Worm (Caenorhabditis elegans) whole organism, early embryonic: Measurements from ENCODE around the gene ivph-3.

Source experiments
- B0310.2 ChIP-seq: sonication (generic microtip); optimal IDR thresholded peaks from 2 replicates; lab custom pipeline; 2016; ENCODE audit warnings: mild to moderate bottlenecking, missing genetic modification characterization, missing compliant biosample characterization
- F13C5.2 ChIP-seq: sonication (generic microtip); optimal IDR thresholded peaks from 2 replicates; lab custom pipeline; 2017; ENCODE audit warnings: mild to moderate bottlenecking, missing genetic modification characterization, inconsistent platforms, missing compliant biosample characterization
- aly-1 ChIP-seq: sonication (generic microtip); optimal IDR thresholded peaks from 2 replicates; lab custom pipeline; 2016; ENCODE audit warnings: missing genetic modification characterization, missing compliant biosample characterization
- ama-1 ChIP-seq: fragments of 150-350 bp; optimal IDR thresholded peaks from 2 replicates; lab custom pipeline; 2014
- ets-7 ChIP-seq: sonication (generic microtip); optimal IDR thresholded peaks from 2 replicates; lab custom pipeline; 2016; ENCODE audit warnings: missing genotype, missing genetic modification characterization, missing compliant biosample characterization
- flt-1 ChIP-seq: fragments of 200-800 bp; sonication (Bioruptor generic); IDR thresholded peaks from 2 replicates; pipeline ENCODE4 v1.3.6; 2022; ENCODE audit warnings: missing genetic modification characterization, missing compliant biosample characterization
- hmbx-1 ChIP-seq: sonication (generic microtip); optimal IDR thresholded peaks from 2 replicates; lab custom pipeline; 2016; ENCODE audit warnings: mild to moderate bottlenecking, missing genetic modification characterization, missing compliant biosample characterization
- hnd-1 ChIP-seq: sonication (generic microtip); optimal IDR thresholded peaks from 2 replicates; lab custom pipeline; 2016; ENCODE audit warnings: missing genetic modification characterization, missing compliant biosample characterization
- pes-1 ChIP-seq: fragments of 200-800 bp; sonication (Bioruptor generic); IDR thresholded peaks from 2 replicates; pipeline ENCODE4 v1.3.6; 2022; ENCODE audit warnings: missing genetic modification reagents, missing genetic modification characterization, missing compliant biosample characterization
- sea-1 ChIP-seq: fragments of 200-800 bp; sonication (Bioruptor generic); conservative IDR thresholded peaks from 2 replicates; pipeline ENCODE4 v1.3.6; 2022; ENCODE audit warnings: missing genetic modification characterization, missing compliant biosample characterization
- tbx-11 ChIP-seq: fragments of 200-800 bp; sonication (Bioruptor generic); IDR thresholded peaks from 2 replicates; pipeline ENCODE4 v1.3.6; 2022; ENCODE audit warnings: missing genetic modification characterization, missing compliant biosample characterization
- tbx-37 ChIP-seq: fragments of 200-800 bp; sonication (Bioruptor generic); conservative IDR thresholded peaks from 2 replicates; pipeline ENCODE4 v1.3.6; 2022; ENCODE audit warnings: missing genetic modification reagents, missing genetic modification characterization, missing compliant biosample characterization
- tra-4 ChIP-seq: sonication (generic microtip); optimal IDR thresholded peaks from 2 replicates; lab custom pipeline; 2017; ENCODE audit warnings: missing genetic modification characterization, missing compliant biosample characterization

DNA sequence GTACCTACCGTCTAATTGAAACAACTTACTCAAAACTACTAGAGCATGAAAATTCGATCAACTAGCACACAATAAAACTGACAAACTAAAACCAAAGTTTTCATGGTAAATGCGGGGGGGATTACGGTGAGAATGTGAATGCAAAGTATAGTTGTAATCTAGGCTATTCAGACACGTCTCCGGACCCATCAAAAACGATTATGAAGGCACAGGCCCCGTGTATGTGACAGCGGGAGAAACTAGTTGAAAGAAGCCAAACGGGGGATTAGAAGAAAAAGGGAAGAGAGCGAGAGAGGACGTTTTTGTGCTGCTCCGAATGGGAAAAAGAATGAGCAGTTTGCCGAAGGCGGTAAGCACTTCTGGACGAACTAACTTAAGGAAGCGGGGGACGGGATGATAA lies 37.6 kb downstream of the ivph-3 start:
- TF ChIP-seq ama-1 (no peak), hmbx-1 (tag; lab: Kevin White, UChicago) (no peak), flt-1 (GFP tag; lab: Robert Waterston, UW) (no peak), ets-7 (tag; lab: Kevin White, UChicago) (no peak), B0310.2 (tag; lab: Kevin White, UChicago) (no peak), pes-1 (no peak), sea-1 (GFP tag; lab: Robert Waterston, UW) (no peak), F13C5.2 (tag; lab: Kevin White, UChicago) (no peak), tbx-11 (no peak), hnd-1 (tag; lab: Kevin White, UChicago) (no peak), tbx-37 (GFP tag; lab: Robert Waterston, UW) (no peak), tra-4 (tag; lab: Kevin White, UChicago) (no peak), aly-1 (no peak)
